Worm (Caenorhabditis elegans): ENCODE results near the gene T21C12.8.

The T21C12.8 gene

ce11 chrIII:10552929-10553328 is at the start of gene T21C12.8:
T21C12.8 (minus strand) TSS chrIII:10553029.
- TF ChIP-seq ztf-11 (tag; optimal IDR thresholded peaks at IDR 0.05) (no peak), M03D4.4 (tag; optimal IDR thresholded peaks at IDR 0.05) (no peak)

ce11 chrIII:10600894-10601293 is 48.1 kb upstream of the T21C12.8 start:
- TF ChIP-seq nhr-12 (tag; optimal IDR thresholded peaks at IDR 0.05) = no peak
- TF ChIP-seq nhr-76 (tag; optimal IDR thresholded peaks at IDR 0.05) = no peak
- no peak for TF ChIP-seq snpc-4 (tag; optimal IDR thresholded peaks at IDR 0.05)
- no peak for TF ChIP-seq unc-62 (GFP tag; optimal IDR thresholded peaks at IDR 0.05)
- no peak for TF ChIP-seq ceh-43 (GFP tag; optimal IDR thresholded peaks at IDR 0.05)
- no peak for TF ChIP-seq lsy-2 (tag; optimal IDR thresholded peaks at IDR 0.05)

- TF ChIP-seq cnd-1 (tag; optimal IDR thresholded peaks at IDR 0.05) = no peak
- TF ChIP-seq ces-1 (GFP tag; optimal IDR thresholded peaks at IDR 0.05) = no peak
- TF ChIP-seq ceh-83 (GFP tag; optimal IDR thresholded peaks at IDR 0.05) = no peak
- no peak for TF ChIP-seq ceh-39 (tag; optimal IDR thresholded peaks at IDR 0.05)
- no peak for TF ChIP-seq nhr-76 (tag; optimal IDR thresholded peaks at IDR 0.05)
- no peak for TF ChIP-seq lsy-2 (tag; optimal IDR thresholded peaks at IDR 0.05)
- no peak for TF ChIP-seq blmp-1 (tag; optimal IDR thresholded peaks at IDR 0.05)
- no peak for TF ChIP-seq bed-3 (GFP tag; optimal IDR thresholded peaks at IDR 0.05)
- no peak for TF ChIP-seq lin-13 (tag; optimal IDR thresholded peaks at IDR 0.05)
- TF ChIP-seq elt-3 (tag; optimal IDR thresholded peaks at IDR 0.05) = no peak
- no peak for TF ChIP-seq elt-1 (tag; optimal IDR thresholded peaks at IDR 0.05; ENCODE audit: borderline replicate concordance, insufficient read depth)
- no peak for TF ChIP-seq zip-8 (tag; optimal IDR thresholded peaks at IDR 0.05)
- TF ChIP-seq tbx-8 (GFP tag; optimal IDR thresholded peaks at IDR 0.05) = no peak
- no peak for TF ChIP-seq mep-1 (tag; optimal IDR thresholded peaks at IDR 0.05)
- no peak for TF ChIP-seq nhr-12 (tag; optimal IDR thresholded peaks at IDR 0.05)
- TF ChIP-seq M03D4.4 (tag; optimal IDR thresholded peaks at IDR 0.05) = no peak
- no peak for TF ChIP-seq mab-5 (tag; optimal IDR thresholded peaks at IDR 0.05)
- no peak for TF ChIP-seq unc-39 (tag; optimal IDR thresholded peaks at IDR 0.05)
- no peak for TF ChIP-seq snpc-4 (tag; optimal IDR thresholded peaks at IDR 0.05)
These were observed 47.4 kb upstream of the T21C12.8 start, which contains the start of gene epg-6 for ce11 chrIII:10600138-10600626. epg-6 (minus strand) TSS chrIII:10600188.

- no peak for TF ChIP-seq blmp-1 (tag; optimal IDR thresholded peaks at IDR 0.05)
- TF ChIP-seq drap-1 (GFP tag; optimal IDR thresholded peaks at IDR 0.05) = no peak
- peak; percentile 15 for TF ChIP-seq nhr-237 (tag; optimal IDR thresholded peaks at IDR 0.05)
- TF ChIP-seq cnd-1 (tag; optimal IDR thresholded peaks at IDR 0.05) = no peak
- peak; percentile 51 for TF ChIP-seq pha-4 (tag; optimal IDR thresholded peaks at IDR 0.05)
- TF ChIP-seq unc-120 (tag; optimal IDR thresholded peaks at IDR 0.05; ENCODE audit: poor library complexity, severe bottlenecking) = no peak
- peak; percentile 64 for TF ChIP-seq mep-1 (tag; optimal IDR thresholded peaks at IDR 0.05)
- no peak for TF ChIP-seq ztf-11 (tag; optimal IDR thresholded peaks at IDR 0.05)
- TF ChIP-seq lin-13 (tag; optimal IDR thresholded peaks at IDR 0.05) = peak; percentile 36
- TF ChIP-seq lsy-2 (tag; optimal IDR thresholded peaks at IDR 0.05) = peak; percentile 58
- peak; percentile 54 for TF ChIP-seq ces-1 (GFP tag; optimal IDR thresholded peaks at IDR 0.05)
- no peak for TF ChIP-seq lin-32 (GFP tag; optimal IDR thresholded peaks at IDR 0.05)
- TF ChIP-seq nhr-12 (tag; optimal IDR thresholded peaks at IDR 0.05) = no peak
These were observed 46.9 kb upstream of the T21C12.8 start for ce11 chrIII:10599699-10600098.

- TF ChIP-seq cnd-1 (tag; optimal IDR thresholded peaks at IDR 0.05) = no peak
- TF ChIP-seq snpc-4 (tag; optimal IDR thresholded peaks at IDR 0.05) = no peak
- no peak for TF ChIP-seq unc-39 (tag; optimal IDR thresholded peaks at IDR 0.05)
- TF ChIP-seq lsy-2 (tag; optimal IDR thresholded peaks at IDR 0.05) = no peak
- TF ChIP-seq nhr-2 (tag; optimal IDR thresholded peaks at IDR 0.05) = no peak
- TF ChIP-seq blmp-1 (tag; optimal IDR thresholded peaks at IDR 0.05) = no peak
- no peak for TF ChIP-seq lin-13 (tag; optimal IDR thresholded peaks at IDR 0.05)
- no peak for TF ChIP-seq elt-1 (tag; optimal IDR thresholded peaks at IDR 0.05; ENCODE audit: borderline replicate concordance, insufficient read depth)
- no peak for TF ChIP-seq M03D4.4 (tag; optimal IDR thresholded peaks at IDR 0.05)
These were observed 43.6 kb upstream of the T21C12.8 start, which contains the start of gene Y39A1A.3 for ce11 chrIII:10596387-10596786. Y39A1A.3 (minus strand) TSS chrIII:10596487.

- TF ChIP-seq mls-2 (tag; optimal IDR thresholded peaks at IDR 0.05) = no peak
- TF ChIP-seq ham-2 (GFP tag; optimal IDR thresholded peaks at IDR 0.05) = no peak
- no peak for TF ChIP-seq cnd-1 (tag; optimal IDR thresholded peaks at IDR 0.05)
- no peak for TF ChIP-seq nhr-2 (tag; optimal IDR thresholded peaks at IDR 0.05)
- TF ChIP-seq nhr-76 (tag; optimal IDR thresholded peaks at IDR 0.05) = no peak
- TF ChIP-seq mep-1 (tag; optimal IDR thresholded peaks at IDR 0.05) = no peak
- TF ChIP-seq elt-1 (tag; optimal IDR thresholded peaks at IDR 0.05; ENCODE audit: borderline replicate concordance, insufficient read depth) = no peak
- TF ChIP-seq nhr-12 (tag; optimal IDR thresholded peaks at IDR 0.05) = no peak
- TF ChIP-seq hlh-1 (tag; optimal IDR thresholded peaks at IDR 0.05) = no peak
- no peak for TF ChIP-seq bed-3 (GFP tag; optimal IDR thresholded peaks at IDR 0.05)
- no peak for TF ChIP-seq flh-1 (GFP tag; optimal IDR thresholded peaks at IDR 0.05)
- TF ChIP-seq mab-5 (tag; optimal IDR thresholded peaks at IDR 0.05) = no peak
- no peak for TF ChIP-seq snpc-4 (tag; optimal IDR thresholded peaks at IDR 0.05)
- TF ChIP-seq unc-39 (tag; optimal IDR thresholded peaks at IDR 0.05) = no peak
- no peak for TF ChIP-seq ztf-11 (tag; optimal IDR thresholded peaks at IDR 0.05)
- no peak for TF ChIP-seq nhr-237 (tag; optimal IDR thresholded peaks at IDR 0.05)
- TF ChIP-seq sptf-1 (tag; optimal IDR thresholded peaks at IDR 0.05) = no peak
- no peak for TF ChIP-seq unc-120 (tag; optimal IDR thresholded peaks at IDR 0.05; ENCODE audit: poor library complexity, severe bottlenecking)
- TF ChIP-seq ceh-83 (GFP tag; optimal IDR thresholded peaks at IDR 0.05) = no peak
- TF ChIP-seq drap-1 (GFP tag; optimal IDR thresholded peaks at IDR 0.05) = no peak
These were observed 42.2 kb upstream of the T21C12.8 start, which contains the start of gene Y45F3A.9 for ce11 chrIII:10595066-10595465. Y45F3A.9 (minus strand) TSS chrIII:10595166.
